Worm (Caenorhabditis elegans) whole organism, midembryonic: ENCODE results near the gene C15C8.4.

ENCODE experiments used
- cog-1 ChIP-seq: sonication (generic microtip); optimal IDR thresholded peaks from 2 replicates; lab custom pipeline; 2016; ENCODE audit warnings: missing genetic modification characterization, missing compliant biosample characterization
- flt-1 ChIP-seq: fragments of 200-800 bp; sonication (Bioruptor generic); IDR thresholded peaks from 2 replicates; pipeline ENCODE4 v1.3.6; 2022; ENCODE audit warnings: missing genetic modification characterization, missing compliant biosample characterization
- tab-1 ChIP-seq: fragments of 200-800 bp; sonication (Bioruptor generic); IDR thresholded peaks from 2 replicates; pipeline ENCODE4 v1.3.6; 2022; ENCODE audit warnings: missing genetic modification characterization, missing compliant biosample characterization
- ztf-23 ChIP-seq: fragments of 200-800 bp; sonication (Bioruptor generic); IDR thresholded peaks from 2 replicates; pipeline ENCODE4 v1.3.6; 2022; ENCODE audit warnings: missing genetic modification reagents, missing genetic modification characterization, missing compliant biosample characterization

ce11 chrV:12784861-12785260 lies 37.6 kb upstream of the C15C8.4 start, which contains the start of gene sre-20:
- no peak for TF ChIP-seq flt-1 (GFP tag; lab: Robert Waterston, UW)
- TF ChIP-seq ztf-23 = no peak
- TF ChIP-seq cog-1 = no peak
- no peak for TF ChIP-seq tab-1 (GFP tag; lab: Robert Waterston, UW)
